Fruit fly (Drosophila melanogaster) whole organism, pupa: ENCODE data around the gene CG34292.

Experiments
- CG10348 ChIP-seq: fragments of 200-800 bp; sonication (Bioruptor generic); IDR thresholded peaks from 2 replicates; pipeline ENCODE4 v1.3.6; 2022; ENCODE audit warnings: missing biosample characterization, missing genetic modification characterization
- CG12605 ChIP-seq: fragments of 200-800 bp; sonication (Bioruptor generic); IDR thresholded peaks from 2 replicates; pipeline ENCODE4 v1.3.6; 2022; ENCODE audit warnings: missing biosample characterization, missing genetic modification characterization
- CG13204 ChIP-seq: fragments of 200-800 bp; sonication (Bioruptor generic); optimal IDR thresholded peaks from 2 replicates; lab custom pipeline; 2018; ENCODE audit warnings: missing biosample characterization, mild to moderate bottlenecking, missing genetic modification characterization, moderate library complexity
- CG14655 ChIP-seq: fragments of 200-800 bp; sonication (Bioruptor generic); optimal IDR thresholded peaks from 3 replicates; lab custom pipeline; 2017; ENCODE audit warnings: mild to moderate bottlenecking, missing biosample characterization, missing genetic modification reagents, missing genetic modification characterization
- CG15710 ChIP-seq: fragments of 200-800 bp; sonication (Bioruptor generic); optimal IDR thresholded peaks from 2 replicates; lab custom pipeline; 2018; ENCODE audit warnings: missing biosample characterization, mild to moderate bottlenecking, missing genetic modification characterization, moderate library complexity
- CG17806 ChIP-seq: fragments of 200-800 bp; sonication (Bioruptor generic); optimal IDR thresholded peaks from 2 replicates; lab custom pipeline; 2018; ENCODE audit warnings: missing biosample characterization, mild to moderate bottlenecking, missing genetic modification characterization, moderate library complexity
- CG32121 ChIP-seq: fragments of 200-800 bp; sonication (Bioruptor generic); IDR thresholded peaks from 2 replicates; pipeline ENCODE4 v1.3.6; 2022; ENCODE audit warnings: missing biosample characterization, missing genetic modification characterization
- CG34367 ChIP-seq: fragments of 200-800 bp; sonication (Bioruptor generic); optimal IDR thresholded peaks from 2 replicates; lab custom pipeline; 2018; ENCODE audit warnings: missing biosample characterization, mild to moderate bottlenecking, missing genetic modification characterization
- CG4496 ChIP-seq: fragments of 200-800 bp; sonication (Bioruptor generic); IDR thresholded peaks from 3 replicates; pipeline ENCODE4 v1.3.6; 2022; ENCODE audit warnings: missing biosample characterization, missing genetic modification characterization
- CG8159 ChIP-seq: fragments of 200-800 bp; sonication (Bioruptor generic); optimal IDR thresholded peaks from 3 replicates; lab custom pipeline; 2018; ENCODE audit warnings: missing biosample characterization, mild to moderate bottlenecking, missing genetic modification characterization, moderate library complexity
- CG8301 ChIP-seq: fragments of 200-800 bp; sonication (Bioruptor generic); optimal IDR thresholded peaks from 2 replicates; lab custom pipeline; 2018; ENCODE audit warnings: missing biosample characterization, mild to moderate bottlenecking, missing genetic modification characterization
- CG9948 ChIP-seq: fragments of 200-800 bp; sonication (Bioruptor generic); optimal IDR thresholded peaks from 2 replicates; lab custom pipeline; 2018; ENCODE audit warnings: missing biosample characterization, mild to moderate bottlenecking, missing genetic modification characterization, moderate library complexity
- D1 ChIP-seq: fragments of 200-800 bp; sonication (Bioruptor generic); optimal IDR thresholded peaks from 2 replicates; lab custom pipeline; 2018; ENCODE audit warnings: missing biosample characterization, mild to moderate bottlenecking, missing genetic modification characterization, moderate library complexity
- EcR ChIP-seq: fragments of 200-800 bp; sonication (Bioruptor generic); optimal IDR thresholded peaks from 3 replicates; lab custom pipeline; 2019; ENCODE audit warnings: missing biosample characterization, missing genetic modification characterization, mild to moderate bottlenecking, moderate library complexity, missing genetic modification reagents
- Ets98B ChIP-seq: fragments of 200-800 bp; sonication (Bioruptor generic); IDR thresholded peaks from 2 replicates; pipeline ENCODE4 v1.3.6; 2022; ENCODE audit warnings: missing biosample characterization, missing genetic modification characterization
- Pif1A ChIP-seq: fragments of 200-800 bp; sonication (Bioruptor generic); optimal IDR thresholded peaks from 3 replicates; lab custom pipeline; 2016; ENCODE audit warnings: missing biosample characterization, missing genetic modification characterization
- Pif1B ChIP-seq: fragments of 200-800 bp; sonication (Bioruptor generic); optimal IDR thresholded peaks from 3 replicates; lab custom pipeline; 2016; ENCODE audit warnings: missing biosample characterization, missing genetic modification characterization
- Snoo ChIP-seq: fragments of 200-800 bp; sonication (Bioruptor generic); optimal IDR thresholded peaks from 3 replicates; lab custom pipeline; 2017; ENCODE audit warnings: missing biosample characterization, mild to moderate bottlenecking, missing genetic modification characterization, inconsistent platforms
- fd96Ca ChIP-seq: fragments of 200-800 bp; sonication (Bioruptor generic); IDR thresholded peaks from 3 replicates; pipeline ENCODE4 v1.3.6; 2022; ENCODE audit warnings: missing biosample characterization, missing genetic modification characterization
- gl ChIP-seq: fragments of 200-800 bp; sonication (Bioruptor generic); optimal IDR thresholded peaks from 2 replicates; lab custom pipeline; 2018; ENCODE audit warnings: missing biosample characterization, mild to moderate bottlenecking, missing genetic modification characterization
- rn ChIP-seq: fragments of 200-800 bp; sonication (Bioruptor generic); IDR thresholded peaks from 2 replicates; pipeline ENCODE4 v1.3.6; 2022; ENCODE audit warnings: missing biosample characterization, missing genetic modification characterization

CG34292 gene

dm6 chr3R:27106134-27106694 lies 44.2 kb downstream of the CG34292 start, which contains the start of gene CAH9:
Gene CAH9 (minus strand): TSS chr3R:27106184.
- TF ChIP-seq CG32121 (GFP tag; lab: Robert Waterston, UW): no peak
- TF ChIP-seq fd96Ca (GFP tag; lab: Robert Waterston, UW): no peak
- no peak for TF ChIP-seq CG4496
- no peak for TF ChIP-seq CG10348 (GFP tag; lab: Robert Waterston, UW)
- TF ChIP-seq rn: no peak
- no peak for TF ChIP-seq CG13204 (GFP tag; lab: Kevin White, UChicago)
- TF ChIP-seq CG15710: no peak
- TF ChIP-seq EcR: no peak
- no peak for TF ChIP-seq CG17806 (tag; lab: Kevin White, UChicago)
- no peak for TF ChIP-seq CG8159 (tag; lab: Kevin White, UChicago)
- no peak for TF ChIP-seq CG14655 (GFP tag; lab: Kevin White, UChicago)
- no peak for TF ChIP-seq D1
- TF ChIP-seq Pif1B (GFP tag; lab: Kevin White, UChicago): no peak
- no peak for TF ChIP-seq Snoo (tag; lab: Kevin White, UChicago)
- no peak for TF ChIP-seq Pif1A (GFP tag; lab: Kevin White, UChicago)

dm6 chr3R:27108111-27108510 lies 46.1 kb downstream of the CG34292 start:
- TF ChIP-seq CG4496 (no peak), CG15710 (no peak), CG8301 (no peak), CG12605 (no peak), CG14655 (GFP tag; lab: Kevin White, UChicago) (no peak), CG17806 (tag; lab: Kevin White, UChicago) (no peak), Pif1B (GFP tag; lab: Kevin White, UChicago) (no peak), gl (no peak), D1 (no peak), EcR (no peak), fd96Ca (GFP tag; lab: Robert Waterston, UW) (no peak)

- TF ChIP-seq CG14655 (GFP tag; lab: Kevin White, UChicago): no peak
- TF ChIP-seq CG17806 (tag; lab: Kevin White, UChicago): no peak
- TF ChIP-seq CG12605: no peak
- TF ChIP-seq CG34367 (tag; lab: Kevin White, UChicago): no peak
- no peak for TF ChIP-seq Snoo (tag; lab: Kevin White, UChicago)
- TF ChIP-seq D1: no peak
- no peak for TF ChIP-seq fd96Ca (GFP tag; lab: Robert Waterston, UW)
- no peak for TF ChIP-seq Pif1A (GFP tag; lab: Kevin White, UChicago)
- TF ChIP-seq CG8159 (tag; lab: Kevin White, UChicago): no peak
- TF ChIP-seq CG8301: no peak
Measured at dm6 chr3R:27109458-27109857, 47.4 kb downstream of the CG34292 start.

dm6 chr3R:27111784-27112602 lies 50.0 kb downstream of the CG34292 start, which contains the start of the genes gb and CG5815:
Gene gb (minus strand): TSS chr3R:27112270.
Gene CG5815 (plus strand): TSS chr3R:27112566.
- no peak for TF ChIP-seq CG8159 (tag; lab: Kevin White, UChicago)
- peak; percentile 89 for TF ChIP-seq CG32121 (GFP tag; lab: Robert Waterston, UW)
- TF ChIP-seq CG34367 (tag; lab: Kevin White, UChicago): peak; percentile 76
- peak; percentile 84 for TF ChIP-seq CG15710
- TF ChIP-seq CG9948: peak; percentile 79
- peak; percentile 83 for TF ChIP-seq EcR
- TF ChIP-seq Ets98B (GFP tag; lab: Robert Waterston, UW): peak; percentile 90
- no peak for TF ChIP-seq D1
- TF ChIP-seq CG14655 (GFP tag; lab: Kevin White, UChicago): no peak
- TF ChIP-seq CG4496: peak; percentile 94
- TF ChIP-seq fd96Ca (GFP tag; lab: Robert Waterston, UW): peak; percentile 96
- TF ChIP-seq CG8301: peak; percentile 78
- no peak for TF ChIP-seq Pif1A (GFP tag; lab: Kevin White, UChicago)
- TF ChIP-seq CG13204 (GFP tag; lab: Kevin White, UChicago): no peak
- TF ChIP-seq rn: peak; percentile 72; the same call in 1 of the 2 replicates
- peak; percentile 53 for TF ChIP-seq CG10348 (GFP tag; lab: Robert Waterston, UW)
- TF ChIP-seq CG17806 (tag; lab: Kevin White, UChicago): peak; percentile 80
- peak; percentile 88 for TF ChIP-seq Snoo (tag; lab: Kevin White, UChicago)
- no peak for TF ChIP-seq Pif1B (GFP tag; lab: Kevin White, UChicago)
- TF ChIP-seq CG12605: peak; percentile 70
- TF ChIP-seq gl: peak; percentile 54
- TF ChIP-seq, all 21 proteins: peak for 15
